Worm (Caenorhabditis elegans) whole organism, late embryonic: ENCODE data around the gene F53E10.1.

Experiments used
- T23F11.4 ChIP-seq: fragments of 200-800 bp; sonication (Bioruptor generic); optimal IDR thresholded peaks from 2 replicates; lab custom pipeline; 2018; ENCODE audit warnings: mild to moderate bottlenecking, missing genetic modification characterization, missing compliant biosample characterization
- ets-4 ChIP-seq: sonication (generic microtip); optimal IDR thresholded peaks from 2 replicates; lab custom pipeline; 2016; ENCODE audit warnings: missing genetic modification characterization, missing compliant biosample characterization
- fax-1 ChIP-seq: sonication (generic microtip); optimal IDR thresholded peaks from 2 replicates; lab custom pipeline; 2016; ENCODE audit warnings: missing genotype, missing genetic modification characterization, missing compliant biosample characterization
- lim-6 ChIP-seq: sonication (generic microtip); optimal IDR thresholded peaks from 2 replicates; lab custom pipeline; 2016; ENCODE audit warnings: missing genetic modification characterization, missing compliant biosample characterization
- sox-4 ChIP-seq: sonication (generic microtip); optimal IDR thresholded peaks from 2 replicates; lab custom pipeline; 2017; ENCODE audit warnings: mild to moderate bottlenecking, missing genetic modification characterization, inconsistent platforms, missing compliant biosample characterization

- no peak for TF ChIP-seq lim-6 (tag; lab: Kevin White, UChicago)
- no peak for TF ChIP-seq sox-4
- no peak for TF ChIP-seq fax-1 (tag; lab: Kevin White, UChicago)
- TF ChIP-seq T23F11.4 (GFP tag; lab: Kevin White, UChicago): no peak
- no peak for TF ChIP-seq ets-4 (tag; lab: Kevin White, UChicago)
Observed at ce11 chrV:2623765-2624164, 8.7 kb downstream of the F53E10.1 start.
